Worm (Caenorhabditis elegans): ENCODE results near the gene R04A9.9.

R04A9.9 gene

DNA sequence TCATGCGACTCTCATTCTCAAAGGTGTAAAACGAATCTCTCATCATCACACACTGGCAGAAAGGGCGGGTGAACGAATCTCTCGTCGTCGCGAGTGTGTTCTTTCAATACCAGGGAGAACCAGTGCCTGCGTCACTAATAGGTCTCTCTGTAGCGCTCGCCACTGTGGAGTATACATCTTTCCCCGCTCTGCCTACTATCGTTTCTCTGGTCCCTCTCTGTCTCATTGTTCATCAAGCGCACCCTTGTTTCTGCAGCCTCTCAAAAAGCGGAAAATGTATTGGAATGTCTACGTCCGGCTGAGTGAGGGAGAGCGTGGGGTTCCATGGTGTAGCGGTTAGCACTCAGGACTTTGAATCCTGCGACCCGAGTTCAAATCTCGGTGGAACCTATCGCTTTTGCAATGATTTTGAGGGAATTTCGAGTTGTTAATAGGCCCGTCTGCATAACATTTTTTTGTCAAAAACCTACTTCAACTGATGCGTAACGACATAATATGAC lies 19.8 kb upstream of the R04A9.9 start (continued):
- TF ChIP-seq ztf-4 (tag; optimal IDR thresholded peaks at IDR 0.05) (peak; percentile 87), nhr-12 (tag; optimal IDR thresholded peaks at IDR 0.05) (no peak), hlh-17 (GFP tag; optimal IDR thresholded peaks at IDR 0.05; ENCODE audit: borderline replicate concordance) (no peak), C34B4.2 (tag; optimal IDR thresholded peaks at IDR 0.05) (no peak), mef-2 (tag; optimal IDR thresholded peaks at IDR 0.05) (peak; percentile 58), swsn-7 (tag; optimal IDR thresholded peaks at IDR 0.05) (peak; percentile 89), ztf-11 (tag; optimal IDR thresholded peaks at IDR 0.05) (peak in 1 of 2 experiments; percentile 66), lir-3 (tag; optimal IDR thresholded peaks at IDR 0.05; ENCODE audit: poor library complexity) (peak; percentile 78), tlp-1 (tag; optimal IDR thresholded peaks at IDR 0.05) (no peak), isw-1 (GFP tag; IDR thresholded peaks at IDR 0.05) (peak; percentile 53), lin-39 (tag; optimal IDR thresholded peaks at IDR 0.05) (peak; percentile 77), pqm-1 (tag; optimal IDR thresholded peaks at IDR 0.05) (peak; percentile 42), aha-1 (tag; optimal IDR thresholded peaks at IDR 0.05) (no peak), nhr-71 (tag; optimal IDR thresholded peaks at IDR 0.05) (peak; percentile 93), ceh-8 (GFP tag; optimal IDR thresholded peaks at IDR 0.05) (peak; percentile 80), elt-2 (tag; optimal IDR thresholded peaks at IDR 0.05) (peak; percentile 73), ama-1 (optimal IDR thresholded peaks at IDR 0.05) (no peak), nhr-11 (tag; optimal IDR thresholded peaks at IDR 0.05) (peak; percentile 40), lin-15B (tag; optimal IDR thresholded peaks at IDR 0.05) (no peak), grh-1 (GFP tag; IDR thresholded peaks at IDR 0.05) (peak; percentile 64), unc-98 (GFP tag; IDR thresholded peaks at IDR 0.05) (peak; percentile 39; the same call in 1 of the 2 replicates), zag-1 (tag; optimal IDR thresholded peaks at IDR 0.05) (no peak), aly-2 (tag; optimal IDR thresholded peaks at IDR 0.05) (peak; percentile 77), xbp-1 (tag; optimal IDR thresholded peaks at IDR 0.05) (peak; percentile 76), nhr-47 (tag; optimal IDR thresholded peaks at IDR 0.05) (peak; percentile 97), lsy-2 (tag; optimal IDR thresholded peaks at IDR 0.05) (peak; percentile 73 to 82), lin-35 (GFP tag; optimal IDR thresholded peaks at IDR 0.05) (peak; percentile 64 to 82), tbx-2 (tag; optimal IDR thresholded peaks at IDR 0.05) (peak; percentile 89), ceh-82 (tag; optimal IDR thresholded peaks at IDR 0.05) (peak; percentile 77 to 92 (median 86)), dsc-1 (tag; optimal IDR thresholded peaks at IDR 0.05) (peak; percentile 96), nhr-90 (tag; optimal IDR thresholded peaks at IDR 0.05; ENCODE audit: poor library complexity) (peak; percentile 92), mdl-1 (tag; optimal IDR thresholded peaks at IDR 0.05) (peak in 1 of 2 experiments; percentile 77)

DNA sequence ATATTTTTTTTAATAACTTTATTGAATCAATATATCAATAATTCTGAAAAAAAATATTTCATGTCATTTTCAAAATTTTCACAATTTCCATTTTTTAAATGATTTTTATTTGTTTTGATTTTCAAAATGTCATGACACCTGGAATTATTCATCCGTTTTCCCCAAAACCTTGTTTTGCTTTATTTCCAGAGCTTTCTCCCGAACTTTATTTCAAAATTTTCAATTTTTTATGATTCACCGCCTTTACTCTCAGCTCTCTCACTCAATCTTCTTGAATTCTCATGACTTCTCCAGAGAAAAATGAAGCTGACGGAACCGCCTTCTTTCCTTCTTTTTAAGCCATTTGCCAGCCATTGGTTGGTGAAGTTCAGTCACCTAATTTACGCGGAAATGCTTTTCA lies 14.2 kb upstream of the R04A9.9 start, which contains the start of gene R04A9.1:
TSS of gene R04A9.1 (plus strand) at position 301 of the 400 bp plus-strand sequence.
- TF ChIP-seq vab-15 (tag; optimal IDR thresholded peaks at IDR 0.05), result no peak
- TF ChIP-seq efl-3 (GFP tag; optimal IDR thresholded peaks at IDR 0.05), result no peak
- TF ChIP-seq nhr-28 (tag; optimal IDR thresholded peaks at IDR 0.05), result no peak
- TF ChIP-seq nhr-71 (tag; optimal IDR thresholded peaks at IDR 0.05), result no peak

ce11 chrX:402951-403350 lies 12.6 kb upstream of the R04A9.9 start:
- TF ChIP-seq lin-14 (GFP tag; optimal IDR thresholded peaks at IDR 0.05), result no peak
- no peak for TF ChIP-seq fkh-4 (tag; optimal IDR thresholded peaks at IDR 0.05; ENCODE audit: borderline replicate concordance)
- TF ChIP-seq nhr-47 (tag; optimal IDR thresholded peaks at IDR 0.05), result peak; percentile 53
- TF ChIP-seq rnt-1 (tag; optimal IDR thresholded peaks at IDR 0.05), result no peak

DNA sequence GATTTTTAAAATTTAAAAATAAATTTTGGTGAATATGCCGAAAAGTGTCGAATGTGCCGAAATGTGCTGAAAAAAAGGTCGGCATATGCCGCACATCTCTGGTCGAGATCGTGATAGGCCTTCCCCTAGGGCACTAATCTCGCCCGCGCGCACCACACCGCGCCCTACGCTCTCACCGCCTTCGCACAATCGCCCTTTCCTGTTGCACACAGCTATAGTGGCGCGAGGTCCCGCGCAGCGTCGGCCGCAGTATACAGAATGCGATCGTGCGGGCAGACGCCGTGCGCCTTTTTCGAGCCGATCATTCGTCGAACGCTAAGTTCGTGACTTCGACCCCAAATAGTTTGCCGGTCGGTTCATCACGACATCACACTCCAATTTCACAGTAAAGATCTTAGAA lies 9.2 kb upstream of the R04A9.9 start:
- no peak for TF ChIP-seq efl-3 (GFP tag; optimal IDR thresholded peaks at IDR 0.05)
- no peak for TF ChIP-seq mef-2 (tag; optimal IDR thresholded peaks at IDR 0.05)
- no peak for TF ChIP-seq ztf-11 (tag; optimal IDR thresholded peaks at IDR 0.05)
- TF ChIP-seq blmp-1 (tag; optimal IDR thresholded peaks at IDR 0.05), result no peak
- no peak for TF ChIP-seq unc-86 (tag; optimal IDR thresholded peaks at IDR 0.05)
- no peak for TF ChIP-seq ceh-8 (GFP tag; optimal IDR thresholded peaks at IDR 0.05)
- no peak for TF ChIP-seq unc-62 (GFP tag; optimal IDR thresholded peaks at IDR 0.05)
- TF ChIP-seq nhr-237 (tag; optimal IDR thresholded peaks at IDR 0.05), result no peak
- TF ChIP-seq lin-39 (tag; optimal IDR thresholded peaks at IDR 0.05), result no peak
- no peak for TF ChIP-seq hlh-17 (GFP tag; optimal IDR thresholded peaks at IDR 0.05; ENCODE audit: borderline replicate concordance)
- TF ChIP-seq nhr-84 (tag; optimal IDR thresholded peaks at IDR 0.05), result no peak
- no peak for TF ChIP-seq hpl-2 (GFP tag; optimal IDR thresholded peaks at IDR 0.05)
- TF ChIP-seq dsc-1 (tag; optimal IDR thresholded peaks at IDR 0.05), result no peak
- TF ChIP-seq nhr-76 (tag; optimal IDR thresholded peaks at IDR 0.05), result no peak
- no peak for TF ChIP-seq unc-30 (tag; optimal IDR thresholded peaks at IDR 0.05)
- TF ChIP-seq lin-14 (GFP tag; optimal IDR thresholded peaks at IDR 0.05), result no peak
- TF ChIP-seq nhr-47 (tag; optimal IDR thresholded peaks at IDR 0.05), result no peak
- no peak for TF ChIP-seq C04F5.9 (tag; optimal IDR thresholded peaks at IDR 0.05)
